Fruit fly (Drosophila melanogaster) whole organism, prepupa: ENCODE data around the gene CG32170.

Experiments used
- CG10631 ChIP-seq: fragments of 200-800 bp; sonication (Bioruptor generic); optimal IDR thresholded peaks from 2 replicates; lab custom pipeline; 2016; ENCODE audit warnings: missing biosample characterization, missing genetic modification characterization
- CG10669 ChIP-seq: fragments of 200-800 bp; sonication (Bioruptor generic); optimal IDR thresholded peaks from 3 replicates; lab custom pipeline; 2018; ENCODE audit warnings: missing biosample characterization, mild to moderate bottlenecking, missing genetic modification characterization, moderate library complexity
- CG11294 ChIP-seq: fragments of 200-800 bp; sonication (Bioruptor generic); IDR thresholded peaks from 2 replicates; pipeline ENCODE4 v1.3.6; 2022; ENCODE audit warnings: missing biosample characterization, missing genetic modification characterization
- CG11762 ChIP-seq: fragments of 200-800 bp; sonication (Bioruptor generic); optimal IDR thresholded peaks from 3 replicates; lab custom pipeline; 2016; ENCODE audit warnings: missing biosample characterization, missing genetic modification characterization; ENCODE audit not compliant: insufficient read depth
- CG11902 ChIP-seq: fragments of 200-800 bp; sonication (Bioruptor generic); optimal IDR thresholded peaks from 3 replicates; lab custom pipeline; 2016; ENCODE audit warnings: missing biosample characterization, missing genetic modification characterization
- CG15336 ChIP-seq: fragments of 200-800 bp; sonication (Bioruptor generic); IDR thresholded peaks from 2 replicates; pipeline ENCODE4 v1.3.6; 2022; ENCODE audit warnings: missing biosample characterization, missing genetic modification characterization
- CG1621 ChIP-seq: fragments of 200-800 bp; sonication (Bioruptor generic); optimal IDR thresholded peaks from 3 replicates; lab custom pipeline; 2018; ENCODE audit warnings: missing biosample characterization, mild to moderate bottlenecking, missing genetic modification characterization
- CG16779 ChIP-seq: fragments of 200-800 bp; sonication (Bioruptor generic); optimal IDR thresholded peaks from 3 replicates; lab custom pipeline; 2017; ENCODE audit warnings: missing biosample characterization, mild to moderate bottlenecking, missing genetic modification characterization
- CG3032 ChIP-seq: fragments of 200-800 bp; optimal IDR thresholded peaks from 2 replicates; lab custom pipeline; 2019; ENCODE audit warnings: missing biosample characterization, mild to moderate bottlenecking, missing genetic modification characterization, moderate library complexity
- CG32006 ChIP-seq: fragments of 200-800 bp; sonication (Bioruptor generic); optimal IDR thresholded peaks from 3 replicates; lab custom pipeline; 2017; ENCODE audit warnings: missing biosample characterization, mild to moderate bottlenecking, missing genetic modification characterization
- CG34406 ChIP-seq: fragments of 200-800 bp; sonication (Bioruptor generic); optimal IDR thresholded peaks from 3 replicates; lab custom pipeline; 2016; ENCODE audit warnings: missing biosample characterization, missing genetic modification characterization
- CG3919 ChIP-seq: fragments of 200-800 bp; sonication (Bioruptor generic); optimal IDR thresholded peaks from 3 replicates; lab custom pipeline; 2016; ENCODE audit warnings: missing biosample characterization, missing genetic modification characterization
- CG4318 ChIP-seq: fragments of 200-800 bp; sonication (Bioruptor generic); optimal IDR thresholded peaks from 3 replicates; lab custom pipeline; 2017; ENCODE audit warnings: missing biosample characterization, mild to moderate bottlenecking, missing genetic modification characterization
- CG6792 ChIP-seq: fragments of 200-800 bp; sonication (Bioruptor generic); optimal IDR thresholded peaks from 3 replicates; lab custom pipeline; 2016; ENCODE audit warnings: missing biosample characterization, missing genetic modification characterization
- CG6808 ChIP-seq: fragments of 200-800 bp; sonication (Bioruptor generic); optimal IDR thresholded peaks from 3 replicates; lab custom pipeline; 2017; ENCODE audit warnings: missing biosample characterization, missing genetic modification characterization, mild to moderate bottlenecking, moderate library complexity, missing genetic modification reagents
- CG6854 ChIP-seq: fragments of 200-800 bp; sonication (Bioruptor generic); optimal IDR thresholded peaks from 2 replicates; lab custom pipeline; 2017; ENCODE audit warnings: missing biosample characterization, mild to moderate bottlenecking, missing genetic modification characterization
- CG7368 ChIP-seq: fragments of 200-800 bp; sonication (Bioruptor generic); optimal IDR thresholded peaks from 3 replicates; lab custom pipeline; 2016; ENCODE audit warnings: missing biosample characterization, missing genetic modification characterization
- CG8119 ChIP-seq: fragments of 200-800 bp; sonication (Bioruptor generic); IDR thresholded peaks from 3 replicates; pipeline ENCODE4 v1.3.6; 2022; ENCODE audit warnings: missing biosample characterization, missing genetic modification characterization
- CG8319 ChIP-seq: fragments of 200-800 bp; sonication (Bioruptor generic); optimal IDR thresholded peaks from 3 replicates; lab custom pipeline; 2016; ENCODE audit warnings: missing biosample characterization, missing genetic modification characterization
- CG8632 ChIP-seq: fragments of 200-800 bp; sonication (Bioruptor generic); optimal IDR thresholded peaks from 3 replicates; lab custom pipeline; 2016; ENCODE audit warnings: missing biosample characterization, missing genetic modification characterization
- CG9139 ChIP-seq: fragments of 200-800 bp; sonication (Bioruptor generic); optimal IDR thresholded peaks from 3 replicates; lab custom pipeline; 2017; ENCODE audit warnings: missing biosample characterization, mild to moderate bottlenecking, missing genetic modification characterization
- Eip78C ChIP-seq: fragments of 200-800 bp; sonication (Bioruptor generic); peaks from one replicate; lab custom pipeline; 2016; ENCODE audit warnings: missing biosample characterization, missing genetic modification characterization
- Hr38 ChIP-seq: sonication (Bioruptor generic); optimal IDR thresholded peaks from 2 replicates; lab custom pipeline; 2016; ENCODE audit warnings: missing biosample characterization, missing genetic modification characterization
- Hr4 ChIP-seq: fragments of 200-800 bp; sonication (Bioruptor generic); optimal IDR thresholded peaks from 3 replicates; lab custom pipeline; 2016; ENCODE audit warnings: missing biosample characterization, missing genetic modification characterization
- Lpt ChIP-seq: fragments of 200-800 bp; sonication (Bioruptor generic); optimal IDR thresholded peaks from 3 replicates; lab custom pipeline; 2016; ENCODE audit warnings: missing biosample characterization, missing genetic modification characterization
- Met ChIP-seq: fragments of 200-800 bp; sonication (Bioruptor generic); optimal IDR thresholded peaks from 3 replicates; lab custom pipeline; 2016; ENCODE audit warnings: missing biosample characterization, missing genetic modification characterization
- OdsH ChIP-seq: fragments of 200-800 bp; sonication (Bioruptor generic); optimal IDR thresholded peaks from 3 replicates; lab custom pipeline; 2016; ENCODE audit warnings: missing biosample characterization, missing genetic modification characterization
- Smox ChIP-seq: fragments of 200-800 bp; sonication (Bioruptor generic); optimal IDR thresholded peaks from 3 replicates; lab custom pipeline; 2016; ENCODE audit warnings: missing biosample characterization, missing genetic modification characterization
- Sox102F ChIP-seq: fragments of 200-800 bp; sonication (Bioruptor generic); optimal IDR thresholded peaks from 2 replicates; lab custom pipeline; 2016; ENCODE audit warnings: missing biosample characterization, mild to moderate bottlenecking, missing genetic modification characterization
- Sox15 ChIP-seq: fragments of 200-800 bp; sonication (Bioruptor generic); optimal IDR thresholded peaks from 3 replicates; lab custom pipeline; 2016; ENCODE audit warnings: missing biosample characterization, missing genetic modification characterization
- acj6 ChIP-seq: fragments of 200-800 bp; sonication (Bioruptor generic); optimal IDR thresholded peaks from 3 replicates; lab custom pipeline; 2016; ENCODE audit warnings: missing biosample characterization, missing genetic modification characterization
- dsx ChIP-seq: fragments of 200-800 bp; optimal IDR thresholded peaks from 3 replicates; lab custom pipeline; 2019; ENCODE audit warnings: missing biosample characterization, mild to moderate bottlenecking, missing genetic modification characterization, moderate library complexity; ENCODE audit not compliant: poor library complexity, severe bottlenecking
- eg ChIP-seq: fragments of 200-800 bp; sonication (Bioruptor generic); IDR thresholded peaks from 3 replicates; pipeline ENCODE4 v1.3.6; 2022; ENCODE audit warnings: missing biosample characterization, missing genetic modification characterization
- fd85E ChIP-seq: fragments of 200-800 bp; sonication (Bioruptor generic); optimal IDR thresholded peaks from 3 replicates; lab custom pipeline; 2016; ENCODE audit warnings: missing biosample characterization, missing genetic modification characterization
- fkh ChIP-seq: fragments of 200-800 bp; sonication (Bioruptor generic); optimal IDR thresholded peaks from 3 replicates; lab custom pipeline; 2017; ENCODE audit warnings: missing biosample characterization, mild to moderate bottlenecking, missing genetic modification characterization, moderate library complexity
- lz ChIP-seq: fragments of 200-800 bp; sonication (Bioruptor generic); optimal IDR thresholded peaks from 3 replicates; lab custom pipeline; 2016; ENCODE audit warnings: missing biosample characterization, missing genetic modification characterization
- pdm3 ChIP-seq: fragments of 200-800 bp; sonication (Bioruptor generic); optimal IDR thresholded peaks from 3 replicates; lab custom pipeline; 2016; ENCODE audit warnings: missing biosample characterization, missing genetic modification characterization
- ss ChIP-seq, 2 experiments: fragments of 200-800 bp; sonication (Bioruptor generic); optimal IDR thresholded peaks; 2 replicates in 1 of 2; 3 replicates in 1 of 2; lab custom pipeline; 2017 to 2018; ENCODE audit warnings: mild to moderate bottlenecking in 2 of 2, missing biosample characterization in 2 of 2, missing genetic modification characterization in 2 of 2, moderate library complexity in 1 of 2
- svp ChIP-seq: fragments of 200-800 bp; sonication (Bioruptor generic); peaks from one replicate; lab custom pipeline; 2016; ENCODE audit warnings: missing biosample characterization, missing genetic modification characterization
- topi ChIP-seq: fragments of 200-800 bp; sonication (Bioruptor generic); optimal IDR thresholded peaks from 3 replicates; lab custom pipeline; 2016; ENCODE audit warnings: missing biosample characterization, missing genetic modification characterization
- vri ChIP-seq: fragments of 200-800 bp; sonication (Bioruptor generic); optimal IDR thresholded peaks from 3 replicates; lab custom pipeline; 2016; ENCODE audit warnings: missing biosample characterization, mild to moderate bottlenecking, missing genetic modification characterization

Gene CG32170

dm6 chr3L:16873127-16873543 is 4.0 kb upstream of the CG32170 start (continued):
- TF ChIP-seq Hr38 (no peak), CG11762 (GFP tag; lab: Kevin White, UChicago) (peak; percentile 65), CG6808 (GFP tag; lab: Kevin White, UChicago) (peak; percentile 75), CG3032 (tag; lab: Kevin White, UChicago) (peak; percentile 38)

dm6 chr3L:16873679-16874078 is 3.4 kb upstream of the CG32170 start:
- TF ChIP-seq CG7368 (GFP tag; lab: Kevin White, UChicago) = no peak
- peak; percentile 61 for TF ChIP-seq vri
- 0 out of 3 replicates have a peak, but pooled peaks have one; percentile 7 for TF ChIP-seq eg (GFP tag; lab: Robert Waterston, UW)
- TF ChIP-seq, all 60 proteins: peak for 2

- TF ChIP-seq CG8319 (GFP tag; lab: Kevin White, UChicago) = no peak
- TF ChIP-seq CG16779 (tag; lab: Kevin White, UChicago) = no peak
- no peak for TF ChIP-seq OdsH (GFP tag; lab: Kevin White, UChicago)
- no peak for TF ChIP-seq pdm3 (GFP tag; lab: Kevin White, UChicago)
- TF ChIP-seq vri = no peak
- TF ChIP-seq CG11902 (GFP tag; lab: Kevin White, UChicago) = no peak
- TF ChIP-seq Eip78C (GFP tag; lab: Kevin White, UChicago) = no peak
- no peak for TF ChIP-seq CG4318 (GFP tag; lab: Kevin White, UChicago)
- no peak for TF ChIP-seq lz (GFP tag; lab: Kevin White, UChicago)
- TF ChIP-seq CG3032 (tag; lab: Kevin White, UChicago) = no peak
- TF ChIP-seq ss (GFP tag; optimal IDR thresholded peaks at IDR 0.05; lab: Kevin White, UChicago) = no peak
- TF ChIP-seq fd85E (GFP tag; lab: Kevin White, UChicago) = no peak
- TF ChIP-seq CG32006 = no peak
- TF ChIP-seq Sox15 (GFP tag; lab: Kevin White, UChicago) = no peak
- no peak for TF ChIP-seq fkh
- TF ChIP-seq CG9139 (GFP tag; lab: Kevin White, UChicago) = no peak
- TF ChIP-seq Lpt (GFP tag; lab: Kevin White, UChicago) = no peak
- TF ChIP-seq CG3919 (GFP tag; lab: Kevin White, UChicago) = no peak
- no peak for TF ChIP-seq CG8119
- no peak for TF ChIP-seq CG6854 (GFP tag; lab: Kevin White, UChicago)
- TF ChIP-seq, all 60 proteins: peak for 0
These were observed 1.6 kb upstream of the CG32170 start for dm6 chr3L:16875484-16875883.

DNA sequence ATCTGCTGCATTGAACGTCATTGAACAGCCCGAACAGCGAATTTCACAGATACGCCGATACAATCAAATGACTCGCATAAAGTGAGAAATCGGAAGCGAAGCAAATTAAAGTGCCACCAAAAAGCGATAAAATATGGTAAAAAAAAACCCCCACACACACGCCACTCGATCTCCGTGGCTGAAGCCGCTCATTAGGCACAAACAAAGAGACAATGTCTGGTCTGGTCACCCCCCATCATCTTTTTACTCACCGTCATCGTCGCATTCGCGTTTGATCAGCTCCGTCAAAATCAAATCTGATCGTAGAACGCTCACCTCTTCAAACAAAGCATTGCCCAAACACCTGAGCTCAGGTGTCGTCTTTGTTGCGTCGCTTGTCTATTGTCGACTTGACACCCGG is 1.1 kb upstream of the CG32170 start:
- TF ChIP-seq fd85E (GFP tag; lab: Kevin White, UChicago) (no peak), Sox102F (no peak), CG15336 (GFP tag; lab: Robert Waterston, UW) (no peak), Hr4 (GFP tag; lab: Kevin White, UChicago) (no peak), CG3919 (GFP tag; lab: Kevin White, UChicago) (no peak), CG7368 (GFP tag; lab: Kevin White, UChicago) (no peak), Lpt (GFP tag; lab: Kevin White, UChicago) (no peak), acj6 (GFP tag; lab: Kevin White, UChicago) (no peak), CG8632 (GFP tag; lab: Kevin White, UChicago) (no peak)
- TF ChIP-seq, all 60 proteins: peak for 0

dm6 chr3L:16878830-16879536 is 1.9 kb downstream of the CG32170 start:
- TF ChIP-seq CG6808 (GFP tag; lab: Kevin White, UChicago) (no peak), CG6792 (GFP tag; lab: Kevin White, UChicago) (no peak), Smox (GFP tag; lab: Kevin White, UChicago) (no peak), topi (GFP tag; lab: Kevin White, UChicago) (no peak), OdsH (GFP tag; lab: Kevin White, UChicago) (no peak), Met (GFP tag; lab: Kevin White, UChicago) (no peak), CG1621 (tag; lab: Kevin White, UChicago) (no peak), CG34406 (no peak), CG11762 (GFP tag; lab: Kevin White, UChicago) (no peak), fd85E (GFP tag; lab: Kevin White, UChicago) (no peak), Hr4 (GFP tag; lab: Kevin White, UChicago) (no peak), fkh (no peak), CG10631 (no peak), CG3919 (GFP tag; lab: Kevin White, UChicago) (no peak), vri (peak; percentile 91), CG10669 (GFP tag; lab: Kevin White, UChicago) (no peak), dsx (GFP tag; lab: Kevin White, UChicago) (peak; percentile 15), CG32006 (no peak), Eip78C (GFP tag; lab: Kevin White, UChicago) (no peak), CG11294 (GFP tag; lab: Robert Waterston, UW) (no peak), eg (GFP tag; lab: Robert Waterston, UW) (no peak), svp (GFP tag; lab: Kevin White, UChicago) (peak; percentile 92), CG15336 (GFP tag; lab: Robert Waterston, UW) (no peak), Sox15 (GFP tag; lab: Kevin White, UChicago) (no peak)
